Worm (Caenorhabditis elegans): ENCODE data around the gene lpd-9.

The lpd-9 gene

DNA sequence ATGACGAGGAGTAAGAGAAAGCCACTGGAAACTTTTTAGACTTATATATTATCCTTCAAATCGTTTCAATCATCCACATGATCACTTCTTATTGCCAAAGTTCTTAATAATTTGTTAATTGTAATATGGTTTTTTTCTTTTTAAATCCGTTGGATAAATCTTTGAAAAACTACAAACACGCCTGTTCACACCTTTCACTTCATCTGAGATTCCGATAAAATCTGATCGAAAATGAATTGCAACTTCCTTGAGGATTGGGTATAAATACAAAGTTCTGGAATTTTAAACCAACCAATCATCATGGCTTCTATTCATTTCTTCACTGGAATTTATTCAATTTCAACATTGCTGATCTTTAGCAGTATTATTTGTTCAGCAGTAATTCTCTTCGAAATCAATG, 18.5 kb upstream of the lpd-9 start, which contains the start of gene col-152:
Gene col-152, plus strand, starts transcription at position 301 of the 400 bp plus-strand sequence.
- no peak for TF ChIP-seq dao-5 (tag; optimal IDR thresholded peaks at IDR 0.05)
- no peak for TF ChIP-seq W03F9.2 (tag; optimal IDR thresholded peaks at IDR 0.05)
- no peak for TF ChIP-seq him-1 (tag; optimal IDR thresholded peaks at IDR 0.05)

DNA sequence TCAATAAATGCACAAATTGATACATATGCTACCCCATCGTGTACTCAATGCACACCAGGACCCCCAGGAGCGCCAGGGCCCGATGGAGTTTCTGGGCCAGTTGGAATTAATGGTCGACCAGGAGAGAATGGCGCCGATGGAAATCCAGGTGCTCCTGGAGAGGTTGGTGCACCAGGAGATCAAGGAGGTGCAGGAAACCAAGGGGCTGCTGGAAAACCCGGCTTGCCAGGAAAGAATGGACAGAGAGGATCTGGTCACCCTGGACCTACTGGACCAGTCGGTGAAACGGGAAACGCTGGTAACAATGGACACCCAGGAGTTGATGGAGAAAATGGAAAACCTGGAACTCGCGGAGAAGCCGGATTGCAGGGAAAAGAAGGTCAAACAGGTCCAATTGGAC, 17.5 kb upstream of the lpd-9 start:
- no peak for TF ChIP-seq him-1 (tag; optimal IDR thresholded peaks at IDR 0.05)
- no peak for TF ChIP-seq W03F9.2 (tag; optimal IDR thresholded peaks at IDR 0.05)
- no peak for TF ChIP-seq dao-5 (tag; optimal IDR thresholded peaks at IDR 0.05)

DNA sequence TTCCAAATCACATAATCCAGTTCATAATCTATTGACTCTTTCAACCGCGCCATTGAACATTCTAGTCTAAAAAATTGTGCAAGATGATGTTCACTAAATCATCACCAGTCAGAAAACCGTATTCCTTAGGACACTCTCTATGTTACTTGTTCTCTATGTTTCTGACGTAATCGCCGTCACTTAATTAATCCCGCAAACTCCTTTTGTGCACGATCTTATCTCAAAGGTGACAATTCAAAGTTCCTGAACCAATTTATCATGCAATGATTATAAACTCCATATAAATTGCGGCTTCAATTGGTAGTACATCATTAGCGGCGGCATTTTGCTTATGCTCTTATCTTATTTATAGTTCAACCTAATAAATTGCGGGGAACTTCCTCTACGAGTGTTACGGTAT, 16.3 kb upstream of the lpd-9 start:
- TF ChIP-seq him-1 (tag; optimal IDR thresholded peaks at IDR 0.05) (no peak), dao-5 (tag; optimal IDR thresholded peaks at IDR 0.05) (no peak), W03F9.2 (tag; optimal IDR thresholded peaks at IDR 0.05) (no peak)

DNA sequence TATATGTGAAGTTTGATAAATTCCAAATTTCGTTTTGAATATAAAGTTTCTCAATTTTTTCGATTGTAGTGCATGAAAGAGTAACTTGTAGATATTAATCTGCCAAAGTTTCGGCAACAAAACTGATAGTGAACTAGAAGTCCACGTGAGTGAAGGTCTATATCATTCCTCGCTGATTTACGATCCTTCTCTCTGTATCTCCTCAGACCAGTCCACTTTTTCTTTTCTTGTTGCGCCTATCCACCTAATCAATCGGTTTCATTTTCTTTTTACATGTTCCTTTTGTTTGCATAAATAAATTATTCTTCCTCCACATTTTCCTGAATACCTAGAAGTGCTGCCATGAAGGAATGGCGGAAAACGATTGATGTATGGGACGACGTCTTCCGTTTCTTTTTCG, 15.0 kb upstream of the lpd-9 start:
- no peak for TF ChIP-seq him-1 (tag; optimal IDR thresholded peaks at IDR 0.05)
- no peak for TF ChIP-seq dao-5 (tag; optimal IDR thresholded peaks at IDR 0.05)
- TF ChIP-seq W03F9.2 (tag; optimal IDR thresholded peaks at IDR 0.05): no peak

DNA sequence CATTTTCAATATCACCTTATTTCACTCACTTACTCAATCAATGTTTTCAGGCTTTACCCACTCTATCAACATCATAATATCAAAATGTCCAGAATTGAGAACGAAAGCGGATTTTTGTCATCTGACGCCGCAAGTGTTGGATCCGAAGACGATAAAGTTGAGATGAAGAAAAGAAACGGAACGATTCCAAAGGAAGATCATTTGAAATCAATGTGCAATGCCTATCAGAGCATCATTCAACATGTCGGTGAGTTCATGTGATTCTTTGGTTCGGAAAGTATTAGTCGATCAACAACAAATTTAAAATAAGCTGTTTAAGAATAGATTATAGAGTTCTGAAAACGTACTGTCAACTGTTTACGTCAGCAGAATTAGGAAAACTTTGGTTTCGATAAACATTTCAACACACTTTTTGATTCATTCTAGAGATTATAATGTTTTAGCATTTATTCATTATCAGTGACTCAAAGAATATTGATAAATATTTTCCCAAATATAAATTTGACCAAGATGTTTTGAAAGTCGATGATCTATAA, 14.2 kb upstream of the lpd-9 start, which contains the start of gene cat-4:
Gene cat-4, plus strand, starts transcription at position 51 of the 536 bp plus-strand sequence.
- TF ChIP-seq him-1 (tag; optimal IDR thresholded peaks at IDR 0.05) (no peak), W03F9.2 (tag; optimal IDR thresholded peaks at IDR 0.05) (no peak), dao-5 (tag; optimal IDR thresholded peaks at IDR 0.05) (no peak)

DNA sequence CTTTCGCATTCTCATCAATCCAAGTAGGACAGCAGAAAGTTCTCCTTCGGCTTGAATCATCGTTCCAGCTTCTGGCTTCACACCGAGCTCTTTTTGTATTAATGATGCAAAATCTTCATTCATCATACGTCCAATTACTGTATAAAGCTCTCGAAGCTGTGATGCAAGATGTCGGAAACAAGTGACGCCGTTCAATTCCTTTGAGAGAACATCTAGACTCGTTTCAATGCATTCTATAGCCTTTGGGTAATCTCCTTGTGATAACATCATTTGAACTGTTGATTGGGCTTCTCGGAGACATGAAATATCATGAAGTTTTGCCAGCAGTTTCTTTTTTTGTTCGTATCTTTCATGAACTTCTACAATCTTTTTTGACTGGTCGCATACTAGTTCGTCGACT, 10.6 kb upstream of the lpd-9 start:
- TF ChIP-seq W03F9.2 (tag; optimal IDR thresholded peaks at IDR 0.05) (no peak), dao-5 (tag; optimal IDR thresholded peaks at IDR 0.05) (no peak), him-1 (tag; optimal IDR thresholded peaks at IDR 0.05) (no peak)

DNA sequence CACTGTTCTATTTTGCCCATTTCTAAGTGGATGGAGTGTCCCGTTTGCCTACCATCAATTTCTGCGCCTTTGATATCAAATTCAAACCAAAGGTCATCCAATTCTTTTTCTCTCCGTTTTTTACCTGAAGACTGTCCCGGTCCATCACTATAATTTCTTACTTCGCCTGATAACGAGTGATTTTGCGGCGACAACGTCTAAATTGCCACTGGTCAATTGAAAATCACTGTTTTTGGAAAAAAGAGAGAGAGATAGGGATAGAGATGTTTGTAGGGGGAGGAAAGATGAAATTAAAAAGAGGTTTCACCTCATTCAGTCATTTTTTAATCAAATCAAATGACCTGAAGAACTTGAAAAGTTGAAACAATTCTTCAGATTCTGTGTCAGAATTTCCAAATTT, 7.6 kb upstream of the lpd-9 start:
- TF ChIP-seq W03F9.2 (tag; optimal IDR thresholded peaks at IDR 0.05) (no peak), him-1 (tag; optimal IDR thresholded peaks at IDR 0.05) (no peak), dao-5 (tag; optimal IDR thresholded peaks at IDR 0.05) (no peak)

DNA sequence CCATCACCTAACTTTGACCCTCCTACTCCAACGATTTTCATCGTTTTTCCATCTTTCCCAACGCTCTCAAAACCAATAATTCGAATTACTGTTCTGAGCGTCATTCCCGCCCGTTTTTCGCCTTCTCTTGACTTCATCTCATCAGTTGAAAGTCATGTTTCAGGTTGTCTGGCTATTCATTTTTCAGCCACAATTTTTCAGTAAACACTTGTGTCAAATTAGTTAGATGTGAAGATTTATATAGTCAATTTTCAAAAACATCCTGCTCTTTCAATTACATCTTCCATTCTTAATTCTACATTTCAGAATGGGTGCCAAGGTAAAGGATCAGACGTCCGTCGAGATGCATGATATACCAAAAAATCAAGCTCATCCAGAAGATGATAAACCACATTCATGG, 6.5 kb upstream of the lpd-9 start, which contains the start of gene del-6:
Gene del-6, plus strand, starts transcription at position 301 of the 400 bp plus-strand sequence.
- TF ChIP-seq W03F9.2 (tag; optimal IDR thresholded peaks at IDR 0.05) (no peak), him-1 (tag; optimal IDR thresholded peaks at IDR 0.05) (no peak), dao-5 (tag; optimal IDR thresholded peaks at IDR 0.05) (no peak)

DNA sequence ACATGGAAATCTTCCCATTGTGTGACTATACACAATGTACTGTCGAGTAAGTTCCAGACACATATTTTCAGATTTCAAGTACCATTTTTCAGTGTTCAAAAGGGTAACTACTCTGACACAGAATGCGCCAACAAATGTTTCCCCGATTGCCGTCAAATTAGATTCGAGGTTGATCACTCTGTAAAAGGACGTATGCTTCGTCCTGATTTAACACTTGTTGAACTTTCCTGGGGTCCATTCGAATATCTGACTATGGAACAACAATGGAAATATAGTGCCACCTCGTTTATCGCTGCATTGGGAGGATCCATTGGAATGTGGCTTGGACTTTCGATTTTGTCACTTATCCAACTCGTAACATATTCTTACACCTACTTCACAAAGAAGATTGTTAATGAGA, 4.9 kb upstream of the lpd-9 start:
- TF ChIP-seq W03F9.2 (tag; optimal IDR thresholded peaks at IDR 0.05) (no peak), him-1 (tag; optimal IDR thresholded peaks at IDR 0.05) (no peak), dao-5 (tag; optimal IDR thresholded peaks at IDR 0.05) (no peak)

DNA sequence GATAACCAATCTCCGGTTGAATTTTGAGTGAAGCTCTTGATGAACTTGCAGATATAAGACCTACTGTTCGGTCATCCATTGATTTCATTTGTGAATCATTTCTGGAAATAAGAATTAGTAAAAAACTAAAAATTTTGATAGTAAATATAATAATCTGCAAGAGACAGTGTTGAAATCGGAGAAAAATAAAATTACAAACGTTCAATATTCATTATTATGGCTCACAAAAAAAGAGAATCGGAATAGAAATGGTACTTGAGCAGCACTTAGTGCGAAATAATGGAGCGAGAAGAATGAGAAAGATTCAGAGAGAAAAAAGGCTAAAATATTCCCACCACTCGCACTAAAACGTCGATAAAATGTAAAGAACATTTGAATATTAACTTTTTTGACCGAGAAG, 2.8 kb upstream of the lpd-9 start, which contains the start of gene vps-54:
Gene vps-54, minus strand, starts transcription at position 101 of the 400 bp plus-strand sequence.
- TF ChIP-seq him-1 (tag; optimal IDR thresholded peaks at IDR 0.05): no peak
- TF ChIP-seq W03F9.2 (tag; optimal IDR thresholded peaks at IDR 0.05): no peak
- TF ChIP-seq dao-5 (tag; optimal IDR thresholded peaks at IDR 0.05): no peak

DNA sequence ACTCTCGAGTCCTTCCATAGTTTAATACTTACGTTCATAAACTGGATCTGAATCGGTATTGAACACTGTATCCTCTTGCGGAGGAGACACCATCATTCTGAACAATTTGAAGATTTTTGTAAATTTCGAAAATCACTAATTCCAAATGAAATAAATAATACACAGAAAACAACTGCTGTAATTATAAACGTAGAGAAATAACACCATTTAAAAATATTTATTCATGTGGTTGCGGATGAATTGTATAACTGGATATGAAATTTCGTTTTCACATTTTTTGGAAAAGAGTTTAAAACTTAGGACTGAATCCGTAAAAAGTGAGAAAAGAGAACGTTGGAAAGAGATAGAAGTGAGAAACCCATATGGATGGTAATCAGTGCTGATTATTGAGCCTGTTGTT, 879 bp upstream of the lpd-9 start, which contains the start of gene mics-1:
Gene mics-1, minus strand, starts transcription at position 101 of the 400 bp plus-strand sequence.
- TF ChIP-seq dao-5 (tag; optimal IDR thresholded peaks at IDR 0.05): no peak
- TF ChIP-seq him-1 (tag; optimal IDR thresholded peaks at IDR 0.05): no peak
- TF ChIP-seq W03F9.2 (tag; optimal IDR thresholded peaks at IDR 0.05): no peak

DNA sequence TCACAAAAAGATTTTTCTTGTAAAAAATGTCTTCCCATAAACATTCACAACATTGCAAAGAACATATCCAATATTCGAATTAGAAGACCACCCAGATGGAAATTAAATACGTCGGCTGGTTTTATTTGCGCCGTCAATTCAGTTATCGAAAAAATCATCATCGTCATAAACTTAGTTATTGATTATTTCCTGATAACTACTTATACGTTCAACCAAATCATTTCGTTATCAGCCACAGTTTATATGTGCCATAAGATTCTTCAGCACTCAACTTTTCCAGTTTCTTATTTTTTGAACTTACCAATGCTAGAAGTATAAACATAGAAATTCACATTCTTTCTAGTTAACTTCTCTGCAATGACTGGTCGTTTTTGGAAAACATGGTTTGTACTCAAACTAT, 1.5 kb downstream of the lpd-9 start:
- TF ChIP-seq dao-5 (tag; optimal IDR thresholded peaks at IDR 0.05) (no peak), W03F9.2 (tag; optimal IDR thresholded peaks at IDR 0.05) (no peak), him-1 (tag; optimal IDR thresholded peaks at IDR 0.05) (no peak)

DNA sequence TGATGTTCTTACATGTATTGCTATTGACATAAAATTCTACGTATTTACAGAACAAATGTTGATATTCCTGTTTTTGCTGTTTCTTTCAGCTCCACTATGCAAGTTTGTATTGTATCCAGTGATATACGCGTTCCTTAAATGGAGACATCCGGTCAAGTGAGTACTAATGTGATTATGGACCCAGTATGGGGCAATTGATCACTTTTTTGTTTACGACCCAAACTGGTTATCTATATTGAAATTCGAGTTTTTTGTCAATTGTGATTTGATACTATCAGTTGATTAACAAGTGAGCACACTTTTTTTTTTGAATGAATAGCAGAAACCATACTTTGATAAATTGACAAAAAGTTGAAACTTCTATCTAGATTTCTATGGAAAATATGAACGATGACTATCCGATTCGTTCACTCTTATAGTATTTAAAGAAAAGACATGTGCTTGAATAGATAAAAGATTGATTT, 2.8 kb downstream of the lpd-9 start, which contains the start of gene T21C9.6:
Gene T21C9.6, plus strand, starts transcription at position 51 of the 464 bp plus-strand sequence.
- TF ChIP-seq him-1 (tag; optimal IDR thresholded peaks at IDR 0.05) (no peak), W03F9.2 (tag; optimal IDR thresholded peaks at IDR 0.05) (no peak), dao-5 (tag; optimal IDR thresholded peaks at IDR 0.05) (no peak)

DNA sequence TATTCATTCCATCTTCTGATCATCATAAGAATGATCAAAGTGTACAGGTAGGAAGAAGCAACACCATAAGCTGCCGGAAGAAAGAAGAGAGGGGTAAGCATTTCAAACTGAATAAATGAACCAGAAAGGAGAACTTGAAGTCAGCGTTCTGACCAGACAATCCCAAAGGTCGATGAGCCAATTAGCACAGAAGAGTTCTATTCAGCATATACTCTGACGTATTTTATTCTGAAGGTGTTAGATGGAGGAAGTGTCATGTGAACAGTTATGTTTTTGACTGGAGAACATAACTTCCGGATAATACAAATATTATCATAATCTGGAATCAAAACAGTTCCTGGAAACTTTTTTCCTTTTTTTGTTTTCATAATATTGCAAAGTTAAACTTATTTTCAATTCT, 9.6 kb downstream of the lpd-9 start, which contains the start of gene srg-32:
Gene srg-32, minus strand, starts transcription at position 101 of the 400 bp plus-strand sequence.
- TF ChIP-seq W03F9.2 (tag; optimal IDR thresholded peaks at IDR 0.05) (no peak), him-1 (tag; optimal IDR thresholded peaks at IDR 0.05) (no peak), dao-5 (tag; optimal IDR thresholded peaks at IDR 0.05) (no peak)

All from whole organism, L4/young adult.